Worm (Caenorhabditis elegans) whole organism, mixed stage, embryonic: ENCODE data around the gene C45B11.9.

ENCODE experiments used
- bed-3 ChIP-seq: fragments of 200-800 bp; sonication (Bioruptor generic); optimal IDR thresholded peaks from 3 replicates; lab custom pipeline; 2018; ENCODE audit warnings: mild to moderate bottlenecking, missing genetic modification characterization, moderate library complexity, missing compliant biosample characterization
- ces-1 ChIP-seq: fragments of 150-350 bp; optimal IDR thresholded peaks from 2 replicates; lab custom pipeline; 2014; ENCODE audit warnings: missing biosample characterization, missing genetic modification reagents, missing genetic modification characterization
- nhr-12 ChIP-seq: fragments of 150-350 bp; optimal IDR thresholded peaks from 2 replicates; lab custom pipeline; 2014; ENCODE audit warnings: missing biosample characterization, missing genetic modification characterization
- nhr-237 ChIP-seq: fragments of 150-350 bp; optimal IDR thresholded peaks from 2 replicates; lab custom pipeline; 2014; ENCODE audit warnings: missing biosample characterization, missing genetic modification characterization
- nhr-76 ChIP-seq: sonication (generic microtip); optimal IDR thresholded peaks from 2 replicates; lab custom pipeline; 2017; ENCODE audit warnings: missing biosample characterization, missing genetic modification characterization
- pha-4 ChIP-seq: fragments of 150-350 bp; optimal IDR thresholded peaks from 2 replicates; lab custom pipeline; 2018; ENCODE audit warnings: missing biosample characterization, missing genetic modification reagents, missing genetic modification characterization
- unc-39 ChIP-seq: fragments of 150-350 bp; optimal IDR thresholded peaks from 2 replicates; lab custom pipeline; 2014; ENCODE audit warnings: missing biosample characterization, missing genetic modification characterization
- unc-62 ChIP-seq: fragments of 150-350 bp; optimal IDR thresholded peaks from 2 replicates; lab custom pipeline; 2014; ENCODE audit warnings: missing biosample characterization, missing genetic modification reagents, missing genetic modification characterization

DNA sequence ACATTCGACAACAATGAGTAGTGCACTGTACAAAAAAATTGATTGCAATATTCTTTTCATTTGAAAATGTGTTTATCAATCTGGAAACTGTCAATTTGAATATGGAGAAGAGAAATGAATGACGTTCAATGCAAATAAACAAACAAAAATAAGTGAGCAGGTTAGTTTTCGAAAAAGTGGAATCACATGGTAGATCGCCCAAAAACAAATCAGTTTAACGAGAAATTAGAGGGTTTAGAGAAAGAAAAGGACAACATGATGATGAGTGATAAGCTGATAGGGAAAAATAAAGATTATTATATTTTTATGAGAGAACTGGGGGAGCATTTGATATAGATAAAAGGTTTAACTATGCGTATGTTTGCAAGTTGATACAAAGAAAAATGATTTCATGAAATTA is 29.2 kb downstream of the C45B11.9 start, which contains the start of gene T04C12.8:
- TF ChIP-seq ces-1 (GFP tag; lab: Kevin White, UChicago) (no peak), nhr-12 (tag; lab: Kevin White, UChicago) (no peak), nhr-237 (no peak), unc-62 (no peak), unc-39 (tag; lab: Kevin White, UChicago) (no peak), nhr-76 (tag; lab: Kevin White, UChicago) (no peak), bed-3 (no peak), pha-4 (tag; lab: Kevin White, UChicago) (no peak)
